Worm (Caenorhabditis elegans) whole organism, midembryonic: Measurements from ENCODE around the gene fbxb-46.

Source experiments
- T22C8.4 ChIP-seq: fragments of 200-800 bp; sonication (Bioruptor generic); IDR thresholded peaks from 2 replicates; pipeline ENCODE4 v1.3.6; 2022; ENCODE audit warnings: missing genetic modification characterization, missing compliant biosample characterization
- cog-1 ChIP-seq: sonication (generic microtip); optimal IDR thresholded peaks from 2 replicates; lab custom pipeline; 2016; ENCODE audit warnings: missing genetic modification characterization, missing compliant biosample characterization
- flt-1 ChIP-seq: fragments of 200-800 bp; sonication (Bioruptor generic); IDR thresholded peaks from 2 replicates; pipeline ENCODE4 v1.3.6; 2022; ENCODE audit warnings: missing genetic modification characterization, missing compliant biosample characterization
- klf-2 ChIP-seq: fragments of 200-800 bp; sonication (Bioruptor generic); conservative IDR thresholded peaks from 2 replicates; pipeline ENCODE4 v1.3.6; 2022; ENCODE audit warnings: missing genetic modification reagents, missing genetic modification characterization, missing compliant biosample characterization
- med-1 ChIP-seq: sonication (generic microtip); optimal IDR thresholded peaks from 2 replicates; lab custom pipeline; 2017; ENCODE audit warnings: missing genetic modification characterization, mild to moderate bottlenecking, missing compliant biosample characterization, antibody characterized with exemption, missing genetic modification reagents; ENCODE audit not compliant: insufficient read depth
- ref-1 ChIP-seq: fragments of 200-800 bp; sonication (Bioruptor generic); conservative IDR thresholded peaks from 2 replicates; pipeline ENCODE4 v1.3.6; 2022; ENCODE audit warnings: missing genetic modification reagents, missing genetic modification characterization, missing compliant biosample characterization
- tab-1 ChIP-seq: fragments of 200-800 bp; sonication (Bioruptor generic); IDR thresholded peaks from 2 replicates; pipeline ENCODE4 v1.3.6; 2022; ENCODE audit warnings: missing genetic modification characterization, missing compliant biosample characterization
- ztf-29 ChIP-seq: fragments of 200-800 bp; sonication (Bioruptor generic); IDR thresholded peaks from 2 replicates; pipeline ENCODE4 v1.3.6; 2022; ENCODE audit warnings: missing genetic modification reagents, missing genetic modification characterization, missing compliant biosample characterization

- TF ChIP-seq flt-1 (GFP tag; lab: Robert Waterston, UW) = no peak
- TF ChIP-seq klf-2 (GFP tag; lab: Robert Waterston, UW) = no peak
- no peak for TF ChIP-seq med-1
- no peak for TF ChIP-seq ztf-29 (GFP tag; lab: Robert Waterston, UW)
- TF ChIP-seq ref-1 (GFP tag; lab: Robert Waterston, UW) = no peak
- no peak for TF ChIP-seq T22C8.4 (GFP tag; lab: Robert Waterston, UW)
- TF ChIP-seq tab-1 (GFP tag; lab: Robert Waterston, UW) = no peak
- TF ChIP-seq cog-1 (tag; lab: Kevin White, UChicago) = no peak
Measured at ce11 chrII:1576772-1577171, 5.8 kb upstream of the fbxb-46 start.
